Worm (Caenorhabditis elegans): ENCODE results near the gene F53E10.1.

Gene F53E10.1

DNA sequence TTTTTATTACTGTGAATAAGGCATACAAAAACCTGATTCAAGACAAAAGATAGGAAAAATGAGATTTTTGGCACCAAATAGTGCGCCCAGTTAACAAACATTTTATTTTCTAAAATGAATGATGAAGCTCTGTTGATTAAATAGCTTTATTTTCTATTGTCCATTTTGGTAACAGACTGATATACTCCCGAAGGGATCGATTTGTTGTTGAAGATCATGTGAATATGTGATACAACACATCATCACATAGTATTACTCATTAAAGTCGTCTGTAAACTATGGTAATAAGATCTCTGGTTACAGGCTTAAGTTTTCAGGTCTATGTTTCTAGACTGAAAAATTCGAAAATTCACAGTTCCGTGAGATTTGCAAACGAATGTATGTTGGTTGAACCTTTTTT is 42.0 kb upstream of the F53E10.1 start, which contains the start of gene srj-20:
srj-20 (minus strand) TSS at position 101 of the 400 bp plus-strand sequence.
- TF ChIP-seq mxl-1 (tag; optimal IDR thresholded peaks at IDR 0.05) (no peak), attf-6 (GFP tag; IDR thresholded peaks at IDR 0.05) (no peak), mes-4 (tag; optimal IDR thresholded peaks at IDR 0.05) (no peak), gei-17 (GFP tag; optimal IDR thresholded peaks at IDR 0.05) (no peak), nhr-179 (tag; optimal IDR thresholded peaks at IDR 0.05) (no peak), zfh-2 (GFP tag; conservative IDR thresholded peaks at IDR 0.05) (no peak), cebp-2 (GFP tag; IDR thresholded peaks at IDR 0.05) (no peak), atf-7 (tag; optimal IDR thresholded peaks at IDR 0.05) (no peak), tbx-9 (tag; optimal IDR thresholded peaks at IDR 0.05; ENCODE audit: borderline replicate concordance) (no peak), bed-1 (GFP tag; IDR thresholded peaks at IDR 0.05) (no peak), D2030.7 (GFP tag; IDR thresholded peaks at IDR 0.05) (no peak), lin-54 (GFP tag; optimal IDR thresholded peaks at IDR 0.05) (no peak), hmg-1.2 (GFP tag; IDR thresholded peaks at IDR 0.05) (no peak), egl-18 (GFP tag; IDR thresholded peaks at IDR 0.05) (no peak), fkh-3 (tag; optimal IDR thresholded peaks at IDR 0.05) (no peak), ztf-3 (GFP tag; optimal IDR thresholded peaks at IDR 0.05) (no peak), snpc-3.4 (tag; optimal IDR thresholded peaks at IDR 0.05) (no peak), dpl-1 (GFP tag; optimal IDR thresholded peaks at IDR 0.05) (no peak)

ce11 chrV:2573881-2574280 is 41.2 kb upstream of the F53E10.1 start, which contains the start of gene nhr-290:
Gene nhr-290, plus strand, starts transcription at chrV:2574181.
- TF ChIP-seq snpc-3.4 (tag; optimal IDR thresholded peaks at IDR 0.05) = no peak
- no peak for TF ChIP-seq C06A6.2 (GFP tag; conservative IDR thresholded peaks at IDR 0.05)
- no peak for TF ChIP-seq B0336.3 (GFP tag; IDR thresholded peaks at IDR 0.05)
- no peak for TF ChIP-seq F23B12.7 (tag; optimal IDR thresholded peaks at IDR 0.05; ENCODE audit: insufficient read depth)
- no peak for TF ChIP-seq repo-1 (tag; optimal IDR thresholded peaks at IDR 0.05)
- TF ChIP-seq ZK185.1 (tag; optimal IDR thresholded peaks at IDR 0.05; ENCODE audit: poor library complexity, severe bottlenecking) = no peak
- TF ChIP-seq ama-1 (optimal IDR thresholded peaks at IDR 0.05) = no peak
- TF ChIP-seq ama-1 (GFP tag; optimal IDR thresholded peaks at IDR 0.05) = no peak
- no peak for TF ChIP-seq ceh-91 (GFP tag; IDR thresholded peaks at IDR 0.05)
- TF ChIP-seq hlh-12 (tag; optimal IDR thresholded peaks at IDR 0.05) = no peak

DNA sequence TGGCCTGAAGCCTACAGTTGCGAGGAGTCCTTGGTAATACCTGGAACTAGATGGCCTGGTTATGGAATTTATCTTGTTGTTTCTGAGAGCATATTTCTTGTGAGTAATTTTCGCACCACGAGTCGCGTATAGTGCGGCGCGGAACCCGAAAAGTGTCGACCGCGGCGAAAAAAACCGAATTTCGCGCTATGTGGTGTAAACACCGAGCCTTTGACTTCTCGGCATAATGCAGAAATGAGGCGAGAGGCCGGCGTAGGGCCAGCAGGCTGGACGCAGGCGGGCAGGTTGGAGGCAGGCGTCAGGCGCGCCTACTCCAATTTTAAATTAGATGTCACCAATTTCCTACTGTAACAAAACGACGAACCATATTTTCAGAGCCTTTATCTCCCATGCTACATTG is 39.4 kb upstream of the F53E10.1 start:
- 0 out of 2 replicates have a peak, but pooled peaks have one; percentile 14 for TF ChIP-seq mcd-1 (GFP tag; IDR thresholded peaks at IDR 0.05)
- TF ChIP-seq zfh-2 (GFP tag; conservative IDR thresholded peaks at IDR 0.05) = peak; percentile 79
- peak; percentile 32 for TF ChIP-seq snpc-1.1 (tag; optimal IDR thresholded peaks at IDR 0.05; ENCODE audit: insufficient read depth)
- no peak for TF ChIP-seq ztf-18 (tag; optimal IDR thresholded peaks at IDR 0.05)
- peak; percentile 53 for TF ChIP-seq hmg-1.2 (GFP tag; IDR thresholded peaks at IDR 0.05)
- TF ChIP-seq B0035.1 (tag; optimal IDR thresholded peaks at IDR 0.05) = no peak
- TF ChIP-seq snpc-4 (GFP tag; optimal IDR thresholded peaks at IDR 0.05) = no peak
- TF ChIP-seq snpc-4 (tag; optimal IDR thresholded peaks at IDR 0.05) = peak in 2 of 4 experiments; percentile 63 to 80
- TF ChIP-seq somi-1 (GFP tag; optimal IDR thresholded peaks at IDR 0.05) = no peak
- TF ChIP-seq egl-18 (GFP tag; IDR thresholded peaks at IDR 0.05) = 0 out of 2 replicates have a peak, but pooled peaks have one; percentile 27

ce11 chrV:2577603-2578002 is 37.5 kb upstream of the F53E10.1 start, which contains the start of gene srt-4:
Gene srt-4, plus strand, starts transcription at chrV:2577903.
- no peak for TF ChIP-seq nhr-90 (tag; optimal IDR thresholded peaks at IDR 0.05)
- no peak for TF ChIP-seq xnd-1 (tag; optimal IDR thresholded peaks at IDR 0.05)
- no peak for TF ChIP-seq lag-1 (GFP tag; IDR thresholded peaks at IDR 0.05)
